Fruit fly (Drosophila melanogaster) whole organism, larva: ENCODE data around the gene Ir94d.
A peak's percentile ranks its signal among the peaks of the same experiment; 100 is the strongest.

Source experiments
- noc ChIP-seq: fragments of 200-800 bp; sonication (Bioruptor generic); optimal IDR thresholded peaks from 3 replicates; lab custom pipeline; 2019; ENCODE audit warnings: missing biosample characterization, mild to moderate bottlenecking, missing genetic modification characterization, moderate library complexity

Gene Ir94d

DNA sequence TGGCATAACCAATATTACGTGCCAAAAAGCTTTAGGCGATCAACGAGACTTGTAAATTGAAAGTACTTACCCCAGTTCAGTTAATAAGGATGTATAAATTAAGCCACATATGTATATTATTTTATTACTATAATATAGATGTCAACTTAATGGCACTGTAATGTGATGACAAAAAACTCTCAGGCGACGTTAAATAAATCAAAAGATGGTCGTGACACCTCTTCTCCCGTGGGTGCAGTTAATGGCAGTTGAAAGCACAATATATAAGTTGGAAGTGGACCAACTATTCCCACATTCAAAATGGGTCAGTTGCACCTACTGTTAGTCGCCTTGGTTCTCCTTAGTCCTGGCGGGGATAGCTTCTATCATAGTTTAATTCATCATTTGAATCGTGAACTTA is at the start of gene Ir94d:
Gene Ir94d (plus strand): TSS at position 301 of the 400 bp plus-strand sequence.
- TF ChIP-seq noc (tag; lab: Kevin White, UChicago), result no peak

DNA sequence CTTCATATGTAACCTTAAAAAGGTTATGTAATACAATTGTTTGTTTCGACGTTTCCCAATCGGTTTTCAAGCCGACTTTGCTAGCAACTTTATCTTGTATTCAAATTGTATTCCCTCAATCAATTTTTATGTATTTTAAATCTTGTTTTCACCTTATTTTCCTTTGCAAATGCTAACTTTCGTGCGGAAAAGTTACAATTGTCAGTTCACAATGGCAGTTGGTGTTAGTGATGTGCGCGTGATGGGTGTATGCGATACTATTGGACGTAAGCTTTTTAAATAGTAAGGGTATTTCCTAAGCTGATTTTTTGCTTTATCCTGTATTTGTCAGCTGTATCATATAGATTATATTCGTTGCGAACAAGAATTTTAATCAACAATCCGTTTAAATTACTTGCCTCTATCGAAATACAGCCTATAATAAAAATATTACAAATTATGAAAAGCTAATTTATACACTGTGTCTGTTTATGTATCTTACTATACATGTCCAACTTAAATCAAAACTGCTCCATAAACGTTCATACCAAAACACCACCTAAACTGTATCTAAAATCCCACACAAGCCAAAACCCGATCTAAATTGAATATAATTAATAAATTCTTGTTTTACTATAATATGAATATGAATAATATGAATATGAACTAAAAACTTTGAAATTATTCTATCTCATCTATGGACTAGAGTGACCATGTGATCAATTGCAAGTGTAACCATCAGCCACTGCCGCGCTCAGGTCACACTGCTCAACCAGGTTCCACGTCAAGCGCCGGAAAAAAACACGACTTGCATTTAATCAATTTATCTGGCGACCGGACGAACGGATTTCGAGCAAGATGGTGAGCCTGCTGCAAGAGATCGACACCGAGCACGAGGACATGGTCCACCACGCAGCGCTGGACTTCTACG is 46.5 kb upstream of the Ir94d start, which contains the start of the genes ATPsynCF6 and Sec13:
Gene ATPsynCF6 (minus strand): TSS at position 236 of the 910 bp plus-strand sequence.
Gene Sec13 (plus strand): TSS at position 450 of the 910 bp plus-strand sequence.
- TF ChIP-seq noc (tag; lab: Kevin White, UChicago), result peak; percentile 40

DNA sequence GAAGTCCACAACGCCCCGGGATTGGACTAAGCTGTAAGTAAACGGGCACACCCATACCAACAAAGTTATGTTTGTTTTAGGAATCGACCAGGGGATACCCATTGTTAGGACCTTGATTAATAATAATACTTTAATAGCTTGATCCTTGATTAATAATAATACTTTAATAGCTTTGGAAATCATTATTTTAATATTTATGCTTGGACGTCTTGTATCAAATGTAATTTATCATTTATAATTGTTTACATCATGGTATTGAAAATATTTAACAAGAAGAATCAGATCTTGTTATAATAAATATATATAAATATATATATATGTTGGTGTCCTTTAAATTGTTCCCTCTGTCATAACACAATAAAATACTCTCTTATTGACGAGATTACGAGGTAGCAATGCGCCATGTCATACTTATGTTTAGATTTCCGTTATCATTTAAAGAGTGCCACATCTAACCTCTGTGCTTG is 45.7 kb upstream of the Ir94d start:
- TF ChIP-seq noc (tag; lab: Kevin White, UChicago), result peak; percentile 28

DNA sequence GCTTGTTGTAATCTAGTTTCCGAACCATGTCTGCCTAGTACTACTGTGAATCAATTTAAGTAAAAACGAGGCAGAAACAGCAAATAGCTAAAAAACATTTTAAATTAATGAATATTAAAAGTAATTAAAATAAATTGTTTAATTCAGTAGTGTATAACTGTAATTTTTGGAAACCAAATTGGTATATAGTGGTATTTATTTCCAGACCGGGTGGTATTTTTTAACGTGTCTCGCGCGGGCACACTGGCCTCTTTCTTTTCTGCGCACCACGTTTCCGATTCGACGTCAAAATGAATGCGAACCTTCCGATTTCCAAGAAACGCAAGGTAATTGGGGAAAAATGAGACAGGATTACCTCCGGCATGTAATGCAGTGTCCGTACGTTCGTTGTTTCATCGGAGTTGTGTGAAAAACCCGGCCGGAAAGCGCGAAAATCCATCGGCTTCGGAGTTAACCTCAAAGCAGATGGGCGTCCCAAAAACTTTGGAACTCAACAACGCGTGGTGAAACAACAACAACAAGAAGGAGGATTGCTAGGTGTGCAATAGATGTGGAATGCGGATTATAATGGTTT is 44.0 kb upstream of the Ir94d start, which contains the start of gene RpS3:
Gene RpS3 (plus strand): TSS at position 248 of the 574 bp plus-strand sequence.
- peak; percentile 32 for TF ChIP-seq noc (tag; lab: Kevin White, UChicago)

DNA sequence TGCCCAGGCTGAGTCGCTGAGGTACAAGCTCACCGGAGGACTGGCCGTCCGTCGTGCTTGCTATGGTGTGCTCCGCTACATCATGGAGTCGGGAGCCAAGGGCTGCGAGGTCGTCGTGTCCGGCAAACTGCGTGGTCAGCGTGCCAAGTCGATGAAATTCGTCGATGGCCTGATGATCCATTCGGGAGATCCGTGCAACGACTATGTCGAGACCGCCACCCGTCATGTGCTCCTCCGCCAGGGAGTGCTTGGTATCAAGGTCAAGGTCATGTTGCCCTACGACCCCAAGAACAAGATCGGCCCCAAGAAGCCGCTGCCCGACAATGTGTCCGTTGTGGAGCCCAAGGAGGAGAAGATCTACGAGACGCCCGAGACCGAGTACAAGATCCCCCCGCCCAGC is 43.2 kb upstream of the Ir94d start:
- no peak for TF ChIP-seq noc (tag; lab: Kevin White, UChicago)

DNA sequence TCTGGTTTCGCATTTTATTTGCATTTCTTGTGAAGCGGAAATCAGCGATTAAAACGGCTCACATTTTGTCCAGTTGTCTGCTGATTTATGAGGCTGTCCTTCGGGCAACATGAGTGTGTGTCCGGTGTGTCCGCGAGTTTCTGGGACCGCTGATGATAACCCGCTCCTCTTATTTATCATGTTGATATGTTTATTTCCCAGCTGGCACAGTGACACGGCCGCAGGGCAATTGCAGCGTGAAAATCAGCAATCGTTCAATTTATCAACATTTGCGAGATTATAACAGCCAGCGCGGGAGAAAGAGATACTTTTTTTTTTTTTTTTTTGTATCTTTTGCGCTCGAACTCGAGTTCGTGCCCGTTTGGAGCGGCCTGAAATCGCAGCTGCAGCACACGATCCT is 42.3 kb upstream of the Ir94d start:
- TF ChIP-seq noc (tag; lab: Kevin White, UChicago), result no peak

DNA sequence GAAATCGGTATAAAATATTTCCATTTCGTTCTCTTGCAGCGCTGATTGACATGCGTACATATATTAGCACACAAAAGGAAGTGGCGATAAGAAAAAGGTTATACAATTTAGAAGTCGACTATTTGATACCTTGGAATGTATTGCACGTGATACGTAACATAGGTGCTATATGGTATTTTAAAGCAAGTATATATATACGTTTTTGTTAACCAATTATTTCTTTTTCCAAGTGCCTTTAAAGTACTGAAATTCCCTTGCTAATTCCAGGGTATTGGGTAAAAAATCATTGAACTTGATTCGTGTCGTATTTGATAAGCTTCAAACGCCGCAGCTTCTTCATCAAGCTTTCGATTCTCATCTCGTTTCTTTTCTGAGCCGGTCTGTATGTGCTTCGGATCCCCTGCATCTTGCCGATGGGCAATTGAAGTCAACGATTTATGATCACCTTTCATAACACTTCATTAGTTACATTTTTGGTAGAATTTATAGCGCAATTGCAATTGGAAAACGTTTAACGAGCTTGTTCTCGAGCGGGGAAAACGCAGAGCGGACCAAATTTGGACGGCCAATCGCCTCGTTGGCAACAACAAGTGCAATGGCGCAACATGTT is 39.0 kb upstream of the Ir94d start, which contains the start of gene CG4408:
Gene CG4408 (minus strand): TSS at position 60 of the 610 bp plus-strand sequence.
- peak; percentile 95 for TF ChIP-seq noc (tag; lab: Kevin White, UChicago)

DNA sequence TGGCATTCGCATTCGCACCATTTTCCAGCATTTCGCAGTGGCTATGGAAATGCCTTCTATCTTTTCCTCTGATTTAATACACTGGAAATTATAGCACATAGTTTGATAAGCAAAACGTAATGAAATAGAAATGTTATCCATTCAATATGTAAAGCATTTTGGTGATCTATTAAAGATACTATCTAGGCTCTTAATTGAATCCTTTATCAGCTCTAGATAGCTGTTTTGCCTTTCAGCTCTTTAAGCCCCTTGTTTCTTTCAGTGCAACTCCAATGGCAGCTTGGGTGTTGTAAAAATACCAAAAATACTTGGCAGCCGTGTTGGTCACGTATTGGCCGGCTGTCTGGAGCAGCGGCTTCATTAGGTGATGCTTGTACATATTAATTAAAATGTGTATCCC is 37.6 kb upstream of the Ir94d start:
- TF ChIP-seq noc (tag; lab: Kevin White, UChicago), result no peak

DNA sequence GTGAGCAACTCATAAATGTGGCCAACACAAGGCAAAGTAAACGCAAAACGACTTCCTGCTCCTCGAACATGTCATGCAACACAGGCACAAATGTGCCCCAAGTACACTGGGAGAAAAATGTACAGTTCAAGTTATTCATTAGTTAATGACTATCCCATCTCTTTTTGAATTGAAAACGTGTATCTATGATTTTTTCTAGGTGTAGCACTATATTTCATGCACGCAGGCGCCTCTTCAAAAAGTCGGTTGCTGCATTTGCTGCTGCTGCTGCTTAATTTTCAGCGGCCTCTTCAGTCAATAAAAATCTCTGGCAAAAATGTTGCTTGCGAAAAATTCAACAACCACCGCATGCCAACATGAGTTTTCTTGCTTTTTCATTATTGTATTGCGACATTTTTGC is 35.1 kb upstream of the Ir94d start:
- no peak for TF ChIP-seq noc (tag; lab: Kevin White, UChicago)

DNA sequence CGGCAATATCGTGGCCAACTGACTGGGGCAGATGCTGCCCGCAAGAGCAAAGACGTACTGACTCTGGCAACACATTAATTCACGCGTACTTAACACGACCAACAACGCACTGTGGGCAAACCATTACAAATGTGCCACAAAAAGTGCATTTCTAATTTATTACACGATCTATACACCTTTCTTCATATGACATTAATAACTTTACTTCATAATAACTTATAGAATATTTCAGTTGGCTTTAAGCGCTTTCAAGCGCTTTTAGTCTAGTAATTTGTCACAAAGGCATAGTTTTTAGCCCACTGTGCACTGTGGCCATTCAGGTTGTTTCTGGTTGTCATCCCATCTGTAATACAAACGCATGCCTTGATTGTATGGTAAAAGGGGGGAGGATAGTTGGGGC is 34.4 kb upstream of the Ir94d start:
- TF ChIP-seq noc (tag; lab: Kevin White, UChicago), result no peak

DNA sequence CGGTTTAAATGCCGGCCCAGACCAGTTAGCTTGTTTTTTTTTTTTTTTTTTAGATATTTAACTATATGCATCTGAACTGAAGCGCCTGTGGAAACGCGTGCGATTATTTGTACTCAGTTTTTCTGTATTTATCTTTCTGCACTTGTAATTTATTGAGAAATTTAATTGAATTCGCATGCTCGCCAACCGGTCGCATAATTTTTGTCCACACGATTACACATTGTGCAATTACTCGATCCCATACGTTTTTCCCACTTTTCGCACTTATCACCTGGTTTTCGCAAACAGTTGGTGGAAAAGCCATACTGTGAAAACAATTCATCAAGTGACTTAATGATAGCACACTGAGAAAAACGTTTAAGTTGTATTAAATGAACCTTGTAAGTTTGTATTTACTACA is 30.0 kb upstream of the Ir94d start, which contains the start of gene CG42827:
Gene CG42827 (plus strand): TSS at position 301 of the 400 bp plus-strand sequence.
- no peak for TF ChIP-seq noc (tag; lab: Kevin White, UChicago)

DNA sequence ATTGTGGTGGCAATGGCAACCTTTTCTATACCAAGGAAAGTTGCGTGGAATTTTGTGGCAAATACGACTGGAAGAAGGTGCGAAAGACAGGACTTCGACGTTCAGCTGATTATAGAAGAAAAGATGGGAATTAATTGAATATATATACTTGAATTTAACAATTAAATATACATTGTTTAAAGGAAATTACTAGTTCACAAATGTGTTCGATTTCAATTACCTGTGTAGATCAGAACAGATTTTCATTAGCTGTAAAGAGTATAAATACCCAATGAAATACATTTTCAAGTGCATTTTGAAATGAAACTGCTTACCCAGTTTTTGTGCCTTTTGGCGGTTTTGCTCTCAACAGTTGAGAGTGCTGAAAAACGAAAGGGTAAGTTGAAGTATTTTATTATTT is 29.2 kb upstream of the Ir94d start, which contains the start of gene CG42828:
Gene CG42828 (plus strand): TSS at position 301 of the 400 bp plus-strand sequence.
- TF ChIP-seq noc (tag; lab: Kevin White, UChicago), result no peak

DNA sequence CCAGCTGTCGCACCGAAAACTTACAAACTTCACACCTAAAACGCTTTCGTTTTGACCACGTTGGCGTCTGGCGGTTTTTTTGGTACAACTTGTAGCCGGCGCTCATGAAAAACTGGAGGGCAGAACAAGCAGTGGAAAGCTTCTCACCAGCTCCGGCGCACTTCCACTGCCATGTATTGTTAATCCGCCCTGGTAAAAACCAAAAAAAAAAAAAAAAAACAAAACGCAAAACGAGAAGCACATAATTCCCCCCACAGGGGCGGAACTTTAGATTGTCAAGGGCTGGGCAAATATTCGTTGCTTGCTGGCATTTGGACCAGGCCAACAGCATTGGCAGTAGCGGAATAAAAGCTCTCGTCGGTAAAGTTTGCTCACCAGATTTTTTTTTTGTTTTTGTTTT is 28.3 kb upstream of the Ir94d start:
- peak; percentile 48 for TF ChIP-seq noc (tag; lab: Kevin White, UChicago)

DNA sequence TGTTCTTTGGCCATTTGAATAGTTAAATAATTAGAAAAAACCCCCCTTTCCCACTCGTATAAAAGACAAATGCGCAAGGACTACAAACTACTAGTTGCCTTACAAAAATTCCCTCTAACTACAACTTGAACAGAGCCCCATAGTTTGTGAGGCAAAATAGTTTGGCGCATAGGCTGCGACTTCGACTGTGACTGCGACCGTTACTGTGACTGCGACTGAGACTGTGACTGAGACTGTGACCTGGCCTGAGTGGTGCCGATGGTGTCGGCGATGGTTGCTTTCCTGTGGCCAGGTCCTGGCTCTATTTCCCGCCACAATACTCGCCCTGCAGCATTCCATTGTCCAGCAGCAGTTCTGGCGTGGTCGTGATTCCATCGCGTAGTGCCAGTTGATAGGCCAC is 25.3 kb upstream of the Ir94d start:
- no peak for TF ChIP-seq noc (tag; lab: Kevin White, UChicago)

DNA sequence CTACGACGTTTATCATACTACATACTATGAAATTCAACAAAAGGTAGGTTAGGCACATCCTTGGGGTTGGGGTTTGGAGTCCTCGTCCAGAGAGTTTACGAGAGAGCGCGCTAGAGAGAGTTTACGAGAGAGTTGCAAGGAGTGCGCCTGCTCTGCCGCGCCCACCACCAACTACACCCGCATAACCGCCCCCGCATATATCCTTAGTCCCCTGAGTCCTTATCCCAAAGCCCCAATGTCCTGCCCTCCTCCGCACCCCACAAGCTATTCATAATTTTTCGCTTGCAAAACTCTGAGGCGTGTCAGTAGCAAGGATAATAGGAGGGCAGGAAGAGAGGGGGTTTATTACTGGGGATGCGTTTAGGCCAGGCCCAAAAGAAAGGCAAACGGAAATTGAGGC is 18.9 kb upstream of the Ir94d start:
- TF ChIP-seq noc (tag; lab: Kevin White, UChicago), result no peak
